Worm (Caenorhabditis elegans): ENCODE data around the gene flp-13.

The flp-13 gene

ce11 chrIV:7706805-7707204 lies 8.6 kb upstream of the flp-13 start, which contains the start of gene F33D4.4:
TSS of gene F33D4.4 (minus strand) at chrIV:7706905.
- TF ChIP-seq ceh-19 (GFP tag; optimal IDR thresholded peaks at IDR 0.05) (no peak), ceh-31 (tag; optimal IDR thresholded peaks at IDR 0.05) (no peak), pax-1 (tag; optimal IDR thresholded peaks at IDR 0.05) (no peak), tbx-7 (tag; optimal IDR thresholded peaks at IDR 0.05) (no peak), ceh-30 (tag; optimal IDR thresholded peaks at IDR 0.05) (no peak), syd-9 (tag; optimal IDR thresholded peaks at IDR 0.05) (no peak)

DNA sequence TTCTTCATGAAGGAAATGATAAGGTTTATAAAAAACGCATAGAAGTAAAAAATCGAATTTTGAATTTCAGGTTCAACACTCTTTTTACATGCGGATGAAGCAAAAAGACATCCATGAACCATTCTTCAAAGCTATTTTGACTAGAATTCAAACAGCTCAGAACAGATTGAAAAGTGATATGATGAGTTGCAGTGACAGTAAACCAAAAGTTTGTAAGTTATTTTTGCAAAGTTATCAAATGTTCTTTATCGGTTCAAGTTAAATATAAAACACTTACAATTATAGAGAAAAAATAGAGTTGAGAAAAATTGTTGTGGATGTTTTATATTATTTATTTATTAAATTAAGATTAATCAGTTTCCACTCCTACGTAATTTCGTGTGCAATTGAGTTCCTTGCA lies 5.8 kb downstream of the flp-13 start:
- TF ChIP-seq odd-2 (tag; optimal IDR thresholded peaks at IDR 0.05), result no peak
- TF ChIP-seq fax-1 (tag; optimal IDR thresholded peaks at IDR 0.05), result no peak
- no peak for TF ChIP-seq mec-3 (tag; optimal IDR thresholded peaks at IDR 0.05; ENCODE audit: borderline replicate concordance)
- TF ChIP-seq ttx-3 (tag; optimal IDR thresholded peaks at IDR 0.05), result no peak
- no peak for TF ChIP-seq pros-1 (tag; optimal IDR thresholded peaks at IDR 0.05)
- TF ChIP-seq ceh-6 (GFP tag; optimal IDR thresholded peaks at IDR 0.05), result no peak
- no peak for TF ChIP-seq ceh-34 (tag; optimal IDR thresholded peaks at IDR 0.05)
- TF ChIP-seq C38D4.7 (GFP tag; optimal IDR thresholded peaks at IDR 0.05), result no peak
- TF ChIP-seq che-1 (tag; optimal IDR thresholded peaks at IDR 0.05), result no peak

ce11 chrIV:7689326-7689725 lies 8.9 kb downstream of the flp-13 start:
- TF ChIP-seq fax-1 (tag; optimal IDR thresholded peaks at IDR 0.05) (no peak), zip-5 (tag; optimal IDR thresholded peaks at IDR 0.05) (no peak), hlh-6 (tag; optimal IDR thresholded peaks at IDR 0.05) (no peak), K02D7.2 (tag; optimal IDR thresholded peaks at IDR 0.05) (no peak), lin-11 (tag; optimal IDR thresholded peaks at IDR 0.05) (no peak), mec-3 (tag; optimal IDR thresholded peaks at IDR 0.05; ENCODE audit: borderline replicate concordance) (no peak), pag-3 (tag; optimal IDR thresholded peaks at IDR 0.05; ENCODE audit: borderline replicate concordance) (no peak), sdc-2 (tag; optimal IDR thresholded peaks at IDR 0.05) (no peak)

ce11 chrIV:7679120-7679519 lies 19.1 kb downstream of the flp-13 start:
- TF ChIP-seq elt-2 (tag; optimal IDR thresholded peaks at IDR 0.05) (peak; percentile 60), nhr-232 (tag; optimal IDR thresholded peaks at IDR 0.05) (no peak)

DNA sequence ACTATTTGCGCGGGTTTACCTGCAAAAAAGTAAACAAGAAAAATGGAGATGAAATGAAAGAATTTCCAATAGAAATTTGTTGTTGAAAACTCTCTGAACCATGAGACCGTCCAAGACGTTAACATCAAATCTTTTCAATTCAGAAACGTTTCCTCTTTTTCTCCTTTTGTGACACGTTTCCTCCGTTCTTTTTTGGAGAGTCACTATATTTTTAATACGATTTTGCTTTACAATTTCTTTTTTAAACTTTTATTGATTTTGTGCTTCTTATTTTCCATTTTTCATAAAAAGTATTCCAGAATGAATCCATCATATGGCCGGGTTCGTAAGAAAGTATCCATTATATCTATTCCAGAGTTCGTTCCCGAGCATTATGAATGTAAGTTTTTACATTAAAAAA lies 23.3 kb downstream of the flp-13 start, which contains the start of gene itr-1:
itr-1 (plus strand) TSS at position 301 of the 400 bp plus-strand sequence.
- TF ChIP-seq nfya-1 (tag; optimal IDR thresholded peaks at IDR 0.05) (no peak), sox-2 (GFP tag; IDR thresholded peaks at IDR 0.05) (no peak), fax-1 (tag; optimal IDR thresholded peaks at IDR 0.05) (no peak)

DNA sequence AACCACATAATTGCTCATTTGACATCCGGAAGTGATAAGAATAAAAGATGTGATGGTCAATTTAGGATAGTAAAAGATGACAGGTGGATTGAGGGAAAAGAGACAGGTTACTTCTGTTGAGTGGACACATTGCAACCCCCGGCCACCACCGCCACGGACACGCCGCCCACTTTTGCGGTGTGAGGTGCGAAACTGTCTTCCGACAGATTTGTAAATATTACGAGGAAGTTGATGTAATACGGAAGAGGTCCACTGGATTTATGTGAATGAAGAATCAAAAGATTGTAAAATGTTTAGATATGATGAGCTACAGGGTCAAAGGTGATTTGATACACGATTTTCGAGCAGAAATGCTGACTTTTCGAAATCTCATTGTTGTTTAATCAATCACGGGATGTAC lies 25.3 kb downstream of the flp-13 start, which contains the start of gene C08G9.2:
C08G9.2 (minus strand) TSS at position 101 of the 400 bp plus-strand sequence.
- TF ChIP-seq ceh-24 (tag; optimal IDR thresholded peaks at IDR 0.05), result no peak
- TF ChIP-seq pag-3 (tag; optimal IDR thresholded peaks at IDR 0.05; ENCODE audit: borderline replicate concordance), result no peak

- no peak for TF ChIP-seq ceh-30 (tag; optimal IDR thresholded peaks at IDR 0.05)
- no peak for TF ChIP-seq C38D4.7 (GFP tag; optimal IDR thresholded peaks at IDR 0.05)
- no peak for TF ChIP-seq lin-11 (tag; optimal IDR thresholded peaks at IDR 0.05)
- TF ChIP-seq unc-42 (tag; optimal IDR thresholded peaks at IDR 0.05), result peak; percentile 74
- peak; percentile 58; the same call in 1 of the 2 replicates for TF ChIP-seq unc-3 (GFP tag; conservative IDR thresholded peaks at IDR 0.05)
- TF ChIP-seq unc-3 (tag; optimal IDR thresholded peaks at IDR 0.05), result peak; percentile 93
- TF ChIP-seq hlh-30 (tag; optimal IDR thresholded peaks at IDR 0.05; ENCODE audit: insufficient read depth), result no peak
- TF ChIP-seq ceh-31 (tag; optimal IDR thresholded peaks at IDR 0.05), result peak; percentile 5
- TF ChIP-seq ama-1 (optimal IDR thresholded peaks at IDR 0.05), result no peak
- TF ChIP-seq ttx-3 (tag; optimal IDR thresholded peaks at IDR 0.05), result no peak
- no peak for TF ChIP-seq fkh-6 (tag; optimal IDR thresholded peaks at IDR 0.05)
- no peak for TF ChIP-seq ceh-24 (tag; optimal IDR thresholded peaks at IDR 0.05)
- TF ChIP-seq C08G9.2 (tag; optimal IDR thresholded peaks at IDR 0.05), result no peak
- TF ChIP-seq ceh-14 (tag; optimal IDR thresholded peaks at IDR 0.05), result no peak
- no peak for TF ChIP-seq ceh-19 (GFP tag; optimal IDR thresholded peaks at IDR 0.05)
- no peak for TF ChIP-seq mec-3 (tag; optimal IDR thresholded peaks at IDR 0.05; ENCODE audit: borderline replicate concordance)
- TF ChIP-seq npax-4 (tag; optimal IDR thresholded peaks at IDR 0.05), result no peak
- TF ChIP-seq eyg-1 (tag; optimal IDR thresholded peaks at IDR 0.05), result no peak
- TF ChIP-seq Y22D7AL.16 (tag; optimal IDR thresholded peaks at IDR 0.05), result no peak
- no peak for TF ChIP-seq elt-2 (tag; optimal IDR thresholded peaks at IDR 0.05)
- no peak for TF ChIP-seq sox-2 (GFP tag; IDR thresholded peaks at IDR 0.05)
- TF ChIP-seq K02D7.2 (tag; optimal IDR thresholded peaks at IDR 0.05), result no peak
Measured at ce11 chrIV:7663006-7663405, 35.2 kb downstream of the flp-13 start.

Measured in whole organism, late embryonic.